Fruit fly (Drosophila melanogaster): ENCODE results near the gene Caf1-180.

The Caf1-180 gene

dm6 chrX:8601165-8601564 lies 4.9 kb downstream of the Caf1-180 start (continued):
- no peak for TF ChIP-seq MESR4 (GFP tag; optimal IDR thresholded peaks at IDR 0.05)
- no peak for TF ChIP-seq vfl (GFP tag; optimal IDR thresholded peaks at IDR 0.05)
- no peak for TF ChIP-seq CG2202 (tag; optimal IDR thresholded peaks at IDR 0.05)
- TF ChIP-seq abd-A (tag; optimal IDR thresholded peaks at IDR 0.05): no peak
- TF ChIP-seq ssp (GFP tag; IDR thresholded peaks at IDR 0.05): no peak
- no peak for TF ChIP-seq pum (GFP tag; optimal IDR thresholded peaks at IDR 0.05)
- TF ChIP-seq dimm (GFP tag; IDR thresholded peaks at IDR 0.05): no peak
- no peak for TF ChIP-seq Usf (GFP tag; optimal IDR thresholded peaks at IDR 0.05)
- TF ChIP-seq CG31388 (GFP tag; optimal IDR thresholded peaks at IDR 0.05): peak; percentile 17
- TF ChIP-seq CG9437 (GFP tag; optimal IDR thresholded peaks at IDR 0.05): no peak
- no peak for TF ChIP-seq cad (GFP tag; optimal IDR thresholded peaks at IDR 0.05)
- TF ChIP-seq Sry-β (GFP tag; optimal IDR thresholded peaks at IDR 0.05): no peak
- TF ChIP-seq CG16779 (GFP tag; IDR thresholded peaks at IDR 0.05): no peak
- TF ChIP-seq Hsf (GFP tag; optimal IDR thresholded peaks at IDR 0.05): peak; percentile 23
- TF ChIP-seq fd96Cb (tag; optimal IDR thresholded peaks at IDR 0.05): peak; percentile 48
- peak; percentile 51; the same call in 2 of the 3 replicates for TF ChIP-seq row (GFP tag; IDR thresholded peaks at IDR 0.05)
- no peak for TF ChIP-seq Atf3 (GFP tag; optimal IDR thresholded peaks at IDR 0.05)
- no peak for TF ChIP-seq CG12744 (GFP tag; optimal IDR thresholded peaks at IDR 0.05)
- no peak for TF ChIP-seq cas (GFP tag; IDR thresholded peaks at IDR 0.05)
- no peak for TF ChIP-seq cato (GFP tag; optimal IDR thresholded peaks at IDR 0.05; ENCODE audit: borderline replicate concordance)
- TF ChIP-seq ERR (GFP tag; optimal IDR thresholded peaks at IDR 0.05): no peak
- no peak for TF ChIP-seq CG14667 (GFP tag; IDR thresholded peaks at IDR 0.05)
- TF ChIP-seq CG7928 (GFP tag; optimal IDR thresholded peaks at IDR 0.05): no peak
- TF ChIP-seq Kr (GFP tag; optimal IDR thresholded peaks at IDR 0.05): no peak
- TF ChIP-seq CG9215 (GFP tag; IDR thresholded peaks at IDR 0.05): no peak
- no peak for TF ChIP-seq en (GFP tag; optimal IDR thresholded peaks at IDR 0.05)
- peak; percentile 65 for TF ChIP-seq dysf (GFP tag; IDR thresholded peaks at IDR 0.05)
- TF ChIP-seq B-H2 (GFP tag; optimal IDR thresholded peaks at IDR 0.05): no peak
- TF ChIP-seq CG4404 (GFP tag; IDR thresholded peaks at IDR 0.05): peak; percentile 63
- TF ChIP-seq Oaz (GFP tag; IDR thresholded peaks at IDR 0.05): no peak
- no peak for TF ChIP-seq tll (GFP tag; optimal IDR thresholded peaks at IDR 0.05)
- TF ChIP-seq CG10462 (GFP tag; optimal IDR thresholded peaks at IDR 0.05): no peak
- peak; percentile 39 for TF ChIP-seq Antp (GFP tag; optimal IDR thresholded peaks at IDR 0.05)
- no peak for TF ChIP-seq slp2 (GFP tag; optimal IDR thresholded peaks at IDR 0.05)
- no peak for TF ChIP-seq CG1024 (GFP tag; IDR thresholded peaks at IDR 0.05)
- TF ChIP-seq Mad (GFP tag; optimal IDR thresholded peaks at IDR 0.05): no peak
- no peak for TF ChIP-seq CG30020 (tag; optimal IDR thresholded peaks at IDR 0.05)
- no peak for TF ChIP-seq D19B (GFP tag; optimal IDR thresholded peaks at IDR 0.05)
- TF ChIP-seq CG3726 (GFP tag; IDR thresholded peaks at IDR 0.05): no peak
- no peak for TF ChIP-seq CrebB (tag; optimal IDR thresholded peaks at IDR 0.05)
- no peak for TF ChIP-seq CG6813 (GFP tag; optimal IDR thresholded peaks at IDR 0.05)
- TF ChIP-seq Dref (GFP tag; IDR thresholded peaks at IDR 0.05): no peak
- no peak for TF ChIP-seq slou (GFP tag; optimal IDR thresholded peaks at IDR 0.05)
- no peak for TF ChIP-seq ato (GFP tag; IDR thresholded peaks at IDR 0.05; ENCODE audit: partially characterized antibody)
- TF ChIP-seq Adf1 (GFP tag; IDR thresholded peaks at IDR 0.05): no peak
- TF ChIP-seq ranshi (GFP tag; IDR thresholded peaks at IDR 0.05): 0 out of 2 replicates have a peak, but pooled peaks have one; percentile 30
- no peak for TF ChIP-seq hth (optimal IDR thresholded peaks at IDR 0.05)
- 0 out of 2 replicates have a peak, but pooled peaks have one; percentile 53 for TF ChIP-seq chm (GFP tag; IDR thresholded peaks at IDR 0.05)
- no peak for TF ChIP-seq eyg (GFP tag; optimal IDR thresholded peaks at IDR 0.05)
- peak; percentile 40 for TF ChIP-seq CG18262 (tag; optimal IDR thresholded peaks at IDR 0.05)
- no peak for TF ChIP-seq lab (GFP tag; optimal IDR thresholded peaks at IDR 0.05)
- TF ChIP-seq stwl (tag; optimal IDR thresholded peaks at IDR 0.05): no peak
- no peak for TF ChIP-seq CG18599 (GFP tag; optimal IDR thresholded peaks at IDR 0.05)
